Fruit fly (Drosophila melanogaster): Measurements from ENCODE around the gene CG14275.

Gene CG14275

dm6 chr2L:8361204-8361952 lies 34.1 kb downstream of the CG14275 start:
- TF ChIP-seq CG7101 (tag; optimal IDR thresholded peaks at IDR 0.05) (peak; percentile 64), pad (GFP tag; optimal IDR thresholded peaks at IDR 0.05) (peak; percentile 75), tj (GFP tag; optimal IDR thresholded peaks at IDR 0.05) (peak; percentile 34), Hr96 (GFP tag; optimal IDR thresholded peaks at IDR 0.05) (peak; percentile 3), CG33017 (tag; optimal IDR thresholded peaks at IDR 0.05) (peak; percentile 34), CG7045 (GFP tag; optimal IDR thresholded peaks at IDR 0.05) (peak; percentile 21), Clk (GFP tag; optimal IDR thresholded peaks at IDR 0.05) (no peak), cic (GFP tag; optimal IDR thresholded peaks at IDR 0.05) (peak; percentile 9), Mnt (GFP tag; optimal IDR thresholded peaks at IDR 0.05) (peak; percentile 67), bab1 (GFP tag; optimal IDR thresholded peaks at IDR 0.05) (peak; percentile 87), CG1620 (GFP tag; optimal IDR thresholded peaks at IDR 0.05) (no peak), CG14711 (tag; optimal IDR thresholded peaks at IDR 0.05) (peak; percentile 9), ovo (GFP tag; optimal IDR thresholded peaks at IDR 0.05) (peak; percentile 9), cnc (optimal IDR thresholded peaks at IDR 0.05) (no peak), CG5204 (GFP tag; optimal IDR thresholded peaks at IDR 0.05) (peak; percentile 49), toe (GFP tag; optimal IDR thresholded peaks at IDR 0.05) (peak; percentile 40), Crg-1 (GFP tag; optimal IDR thresholded peaks at IDR 0.05) (peak; percentile 54), CG11617 (GFP tag; optimal IDR thresholded peaks at IDR 0.05) (peak; percentile 68), CG12768 (GFP tag; optimal IDR thresholded peaks at IDR 0.05) (peak; percentile 12), kay (GFP tag; ENCODE audit: borderline replicate concordance) (no peak)

DNA sequence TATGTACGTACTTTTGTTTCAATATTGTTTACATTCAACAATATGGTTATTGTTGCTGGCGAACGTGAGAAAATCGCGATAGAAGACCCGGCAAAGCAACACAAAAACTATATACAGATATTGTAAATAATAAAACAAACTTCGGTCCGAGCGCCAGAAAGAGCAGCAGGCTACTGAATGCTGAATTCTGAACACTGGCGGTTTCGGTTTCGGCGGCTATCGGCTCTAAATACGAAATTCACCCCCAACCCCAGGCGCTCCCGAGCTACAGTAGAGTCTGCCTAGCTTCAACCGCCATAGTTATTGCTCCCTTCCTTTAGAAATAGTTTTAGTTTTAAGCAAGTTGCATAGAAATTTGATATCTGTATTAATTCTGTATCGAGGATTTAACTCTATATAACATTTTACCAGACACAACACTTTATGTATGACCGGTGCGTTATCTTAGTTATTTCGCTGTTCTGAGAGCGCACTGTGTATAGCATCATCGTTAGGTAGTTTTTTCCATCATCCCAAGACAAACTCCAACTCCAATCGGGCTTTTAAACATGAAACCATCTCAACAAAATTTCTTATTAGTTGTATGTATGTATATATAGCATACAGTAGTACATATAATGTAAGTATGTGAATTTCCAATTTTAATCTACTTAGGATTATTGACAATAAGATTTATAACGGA lies 35.2 kb downstream of the CG14275 start, which contains the start of gene CG7627:
TSS of gene CG7627 (minus strand) at position 197 of the 682 bp plus-strand sequence.
- TF ChIP-seq CG14711 (tag; optimal IDR thresholded peaks at IDR 0.05) = peak; percentile 60
- TF ChIP-seq CG7101 (tag; optimal IDR thresholded peaks at IDR 0.05) = peak; percentile 79
- TF ChIP-seq Hr96 (GFP tag; optimal IDR thresholded peaks at IDR 0.05) = peak; percentile 85
- TF ChIP-seq kay (GFP tag; ENCODE audit: borderline replicate concordance) = peak; percentile 72
- peak; percentile 65 for TF ChIP-seq CG5204 (GFP tag; optimal IDR thresholded peaks at IDR 0.05)
- no peak for TF ChIP-seq tj (GFP tag; optimal IDR thresholded peaks at IDR 0.05)
- TF ChIP-seq CG1620 (GFP tag; optimal IDR thresholded peaks at IDR 0.05) = peak; percentile 64
- peak; percentile 66 for TF ChIP-seq bab1 (GFP tag; optimal IDR thresholded peaks at IDR 0.05)
- peak; percentile 54 for TF ChIP-seq pad (GFP tag; optimal IDR thresholded peaks at IDR 0.05)
- peak; percentile 24 for TF ChIP-seq ovo (GFP tag; optimal IDR thresholded peaks at IDR 0.05)
- peak; percentile 76 for TF ChIP-seq cic (GFP tag; optimal IDR thresholded peaks at IDR 0.05)
- TF ChIP-seq Mnt (GFP tag; optimal IDR thresholded peaks at IDR 0.05) = peak; percentile 82
- TF ChIP-seq CG33017 (tag; optimal IDR thresholded peaks at IDR 0.05) = peak; percentile 39
- no peak for TF ChIP-seq cnc (optimal IDR thresholded peaks at IDR 0.05)
- peak; percentile 69 for TF ChIP-seq CG7045 (GFP tag; optimal IDR thresholded peaks at IDR 0.05)
- TF ChIP-seq CG11617 (GFP tag; optimal IDR thresholded peaks at IDR 0.05) = peak; percentile 81
- peak; percentile 73 for TF ChIP-seq CG12768 (GFP tag; optimal IDR thresholded peaks at IDR 0.05)
- peak; percentile 69 for TF ChIP-seq toe (GFP tag; optimal IDR thresholded peaks at IDR 0.05)
- peak; percentile 62 for TF ChIP-seq Crg-1 (GFP tag; optimal IDR thresholded peaks at IDR 0.05)
- peak; percentile 54 for TF ChIP-seq Clk (GFP tag; optimal IDR thresholded peaks at IDR 0.05)

DNA sequence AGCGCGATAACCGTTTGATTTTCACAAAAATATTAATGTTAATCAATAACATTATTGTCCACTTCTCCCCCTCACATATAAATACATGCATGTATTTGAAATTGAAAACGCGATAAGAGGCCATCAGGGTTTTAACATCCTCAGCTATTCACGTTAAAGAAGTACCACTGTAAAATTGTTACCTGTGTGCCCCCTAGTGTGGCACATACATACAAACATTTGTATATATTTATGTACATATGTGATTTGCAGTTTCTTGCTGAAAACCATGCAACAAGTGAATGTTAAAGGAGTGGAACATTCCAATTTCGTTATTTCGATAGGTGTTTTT lies 35.7 kb downstream of the CG14275 start:
- TF ChIP-seq CG11617 (GFP tag; optimal IDR thresholded peaks at IDR 0.05) (peak; percentile 48), CG12768 (GFP tag; optimal IDR thresholded peaks at IDR 0.05) (no peak), cic (GFP tag; optimal IDR thresholded peaks at IDR 0.05) (no peak), Clk (GFP tag; optimal IDR thresholded peaks at IDR 0.05) (no peak), pad (GFP tag; optimal IDR thresholded peaks at IDR 0.05) (peak; percentile 6), toe (GFP tag; optimal IDR thresholded peaks at IDR 0.05) (no peak), CG14711 (tag; optimal IDR thresholded peaks at IDR 0.05) (no peak), kay (GFP tag; ENCODE audit: borderline replicate concordance) (no peak), CG7101 (tag; optimal IDR thresholded peaks at IDR 0.05) (no peak), ovo (GFP tag; optimal IDR thresholded peaks at IDR 0.05) (no peak), Mnt (GFP tag; optimal IDR thresholded peaks at IDR 0.05) (no peak)

dm6 chr2L:8364006-8364956 lies 37.0 kb downstream of the CG14275 start, which contains the start of the genes RpS13 and CSN8:
TSS of gene RpS13 (minus strand) at chr2L:8364662.
TSS of gene CSN8 (plus strand) at chr2L:8364855.
- TF ChIP-seq Mnt (GFP tag; optimal IDR thresholded peaks at IDR 0.05) (peak; percentile 96), Clk (GFP tag; optimal IDR thresholded peaks at IDR 0.05) (no peak), cnc (optimal IDR thresholded peaks at IDR 0.05) (no peak), CG11617 (GFP tag; optimal IDR thresholded peaks at IDR 0.05) (peak; percentile 46), CG7101 (tag; optimal IDR thresholded peaks at IDR 0.05) (peak; percentile 46), kay (GFP tag; ENCODE audit: borderline replicate concordance) (no peak), tj (GFP tag; optimal IDR thresholded peaks at IDR 0.05) (no peak), bab1 (GFP tag; optimal IDR thresholded peaks at IDR 0.05) (peak; percentile 51), cic (GFP tag; optimal IDR thresholded peaks at IDR 0.05) (peak; percentile 37), toe (GFP tag; optimal IDR thresholded peaks at IDR 0.05) (peak; percentile 54), CG14711 (tag; optimal IDR thresholded peaks at IDR 0.05) (peak; percentile 72), pad (GFP tag; optimal IDR thresholded peaks at IDR 0.05) (peak; percentile 37), Hr96 (GFP tag; optimal IDR thresholded peaks at IDR 0.05) (peak; percentile 19), CG1620 (GFP tag; optimal IDR thresholded peaks at IDR 0.05) (peak; percentile 28), CG33017 (tag; optimal IDR thresholded peaks at IDR 0.05) (no peak)
